Worm (Caenorhabditis elegans) whole organism, young adult: ENCODE results near the gene R04B5.5.

ENCODE experiments used
- B0019.2 ChIP-seq: fragments of 200-800 bp; sonication (Bioruptor generic); conservative IDR thresholded peaks from 2 replicates; pipeline ENCODE4 v1.3.6; 2022; ENCODE audit warnings: missing genetic modification reagents, missing genetic modification characterization, missing compliant biosample characterization
- B0035.1 ChIP-seq: sonication (generic microtip); optimal IDR thresholded peaks from 2 replicates; lab custom pipeline; 2016; ENCODE audit warnings: missing genetic modification characterization, mild to moderate bottlenecking, missing compliant biosample characterization, missing genotype, missing genetic modification reagents
- B0261.1 ChIP-seq: sonication (generic microtip); optimal IDR thresholded peaks from 2 replicates; lab custom pipeline; 2016; ENCODE audit warnings: mild to moderate bottlenecking, missing genetic modification characterization, moderate library complexity, missing compliant biosample characterization
- B0336.3 ChIP-seq: fragments of 200-800 bp; sonication (Bioruptor generic); IDR thresholded peaks from 2 replicates; pipeline ENCODE4 v1.3.6; 2022; ENCODE audit warnings: missing genetic modification characterization, missing compliant biosample characterization
- C06A6.2 ChIP-seq: fragments of 200-800 bp; sonication (Bioruptor generic); conservative IDR thresholded peaks from 2 replicates; pipeline ENCODE4 v1.3.6; 2022; ENCODE audit warnings: missing genetic modification characterization, missing compliant biosample characterization
- F23B12.7 ChIP-seq: sonication (generic microtip); optimal IDR thresholded peaks from 2 replicates; lab custom pipeline; 2017; ENCODE audit warnings: missing genetic modification characterization, mild to moderate bottlenecking, missing compliant biosample characterization, antibody characterized with exemption, moderate library complexity; ENCODE audit not compliant: insufficient read depth
- F37B4.10 ChIP-seq: fragments of 200-800 bp; sonication (Bioruptor generic); IDR thresholded peaks from 2 replicates; pipeline ENCODE4 v1.3.6; 2022; ENCODE audit warnings: missing genetic modification characterization, missing compliant biosample characterization
- F49E8.2 ChIP-seq: sonication (generic microtip); optimal IDR thresholded peaks from 3 replicates; lab custom pipeline; 2017; ENCODE audit warnings: missing genetic modification characterization, mild to moderate bottlenecking, missing compliant biosample characterization, antibody characterized with exemption, moderate library complexity; ENCODE audit not compliant: insufficient read depth
- F57A8.1 ChIP-seq: fragments of 200-800 bp; sonication (Bioruptor generic); optimal IDR thresholded peaks from 2 replicates; lab custom pipeline; 2018; ENCODE audit warnings: mild to moderate bottlenecking, missing genetic modification characterization, moderate library complexity, missing compliant biosample characterization
- F57C9.4 ChIP-seq: sonication (generic microtip); optimal IDR thresholded peaks from 2 replicates; lab custom pipeline; 2017; ENCODE audit warnings: mild to moderate bottlenecking, missing genetic modification characterization, missing compliant biosample characterization
- K11D2.4 ChIP-seq: fragments of 200-800 bp; sonication (Bioruptor generic); IDR thresholded peaks from 2 replicates; pipeline ENCODE4 v1.3.6; 2022; ENCODE audit warnings: missing genetic modification reagents, missing genetic modification characterization, missing compliant biosample characterization
- K12H6.12 ChIP-seq: fragments of 200-800 bp; sonication (Bioruptor generic); optimal IDR thresholded peaks from 2 replicates; lab custom pipeline; 2018; ENCODE audit warnings: mild to moderate bottlenecking, missing genetic modification characterization, missing compliant biosample characterization
- T26A5.8 ChIP-seq: sonication (generic microtip); optimal IDR thresholded peaks from 2 replicates; lab custom pipeline; 2016; ENCODE audit warnings: missing genetic modification characterization, missing compliant biosample characterization
- Y53F4B.3 ChIP-seq: fragments of 200-800 bp; sonication (Bioruptor generic); IDR thresholded peaks from 2 replicates; pipeline ENCODE4 v1.3.6; 2022; ENCODE audit warnings: missing genetic modification reagents, missing genetic modification characterization, missing compliant biosample characterization
- akir-1 ChIP-seq: fragments of 200-800 bp; sonication (Bioruptor generic); optimal IDR thresholded peaks from 2 replicates; lab custom pipeline; 2018; ENCODE audit warnings: mild to moderate bottlenecking, missing genetic modification characterization, moderate library complexity, missing compliant biosample characterization
- ama-1 ChIP-seq, 3 experiments: fragments of 150-350 bp in 1 of 3; sonication (generic microtip) in 2 of 3; optimal IDR thresholded peaks; 2 replicates each; lab custom pipeline; 2014 to 2018; ENCODE audit warnings: missing biosample characterization in 2 of 3, missing genetic modification characterization in 2 of 3, missing genetic modification reagents in 2 of 3
- aptf-2 ChIP-seq: fragments of 200-800 bp; sonication (Bioruptor generic); conservative IDR thresholded peaks from 2 replicates; pipeline ENCODE4 v1.3.6; 2022; ENCODE audit warnings: missing genetic modification reagents, missing genetic modification characterization, missing compliant biosample characterization
- cebp-1 ChIP-seq, 2 experiments: fragments of 200-800 bp in 1 of 2; sonication (Bioruptor generic) in 1 of 2; sonication (generic microtip) in 1 of 2; IDR thresholded peaks in 1 of 2; optimal IDR thresholded peaks in 1 of 2; 2 replicates each; pipeline versions ENCODE4 v1.3.6 to Lab custom; 2017 to 2022; ENCODE audit warnings: missing compliant biosample characterization in 2 of 2, missing genetic modification characterization in 2 of 2, mild to moderate bottlenecking in 1 of 2, missing genetic modification reagents in 1 of 2, moderate library complexity in 1 of 2
- ceh-27 ChIP-seq: fragments of 200-800 bp; sonication (Bioruptor generic); optimal IDR thresholded peaks from 2 replicates; lab custom pipeline; 2018; ENCODE audit warnings: mild to moderate bottlenecking, missing genetic modification characterization, moderate library complexity, missing compliant biosample characterization
- dpff-1 ChIP-seq: sonication (generic microtip); optimal IDR thresholded peaks from 2 replicates; lab custom pipeline; 2017; ENCODE audit warnings: mild to moderate bottlenecking, missing genetic modification characterization, missing compliant biosample characterization
- dpl-1 ChIP-seq: fragments of 150-350 bp; optimal IDR thresholded peaks from 2 replicates; lab custom pipeline; 2014; ENCODE audit warnings: missing biosample characterization, missing genetic modification reagents, missing genetic modification characterization
- egl-44 ChIP-seq: fragments of 200-800 bp; sonication (Bioruptor generic); IDR thresholded peaks from 2 replicates; pipeline ENCODE4 v1.3.6; 2022; ENCODE audit warnings: missing genetic modification reagents, missing genetic modification characterization, missing compliant biosample characterization
- egrh-3 ChIP-seq: fragments of 200-800 bp; sonication (Bioruptor generic); IDR thresholded peaks from 2 replicates; pipeline ENCODE4 v1.3.6; 2022; ENCODE audit warnings: missing genetic modification reagents, missing genetic modification characterization, missing compliant biosample characterization
- hmg-1.2 ChIP-seq: fragments of 200-800 bp; sonication (Bioruptor generic); IDR thresholded peaks from 2 replicates; pipeline ENCODE4 v1.3.6; 2022; ENCODE audit warnings: missing genetic modification reagents, missing genetic modification characterization, missing compliant biosample characterization
- hsf-1 ChIP-seq: fragments of 200-800 bp; sonication (Bioruptor generic); IDR thresholded peaks from 2 replicates; pipeline ENCODE4 v1.3.6; 2022; ENCODE audit warnings: missing genetic modification reagents, missing genetic modification characterization, missing compliant biosample characterization
- lag-1 ChIP-seq: fragments of 200-800 bp; sonication (Bioruptor generic); IDR thresholded peaks from 2 replicates; pipeline ENCODE4 v1.3.6; 2022; ENCODE audit warnings: missing genetic modification reagents, missing genetic modification characterization, missing compliant biosample characterization
- lin-35 ChIP-seq, 3 experiments: fragments of 150-350 bp in 2 of 3; sonication (generic microtip) in 1 of 3; optimal IDR thresholded peaks; 2 replicates each; lab custom pipeline; 2014 to 2018; ENCODE audit warnings: missing biosample characterization in 3 of 3, missing genetic modification characterization in 3 of 3, missing genetic modification reagents in 3 of 3
- lin-40 ChIP-seq: sonication (generic microtip); optimal IDR thresholded peaks from 2 replicates; lab custom pipeline; 2016; ENCODE audit warnings: missing genetic modification characterization, mild to moderate bottlenecking, missing compliant biosample characterization, missing genotype, missing genetic modification reagents
- lsy-27 ChIP-seq: sonication (generic microtip); optimal IDR thresholded peaks from 2 replicates; lab custom pipeline; 2017; ENCODE audit warnings: missing genetic modification characterization, mild to moderate bottlenecking, missing compliant biosample characterization, antibody characterized with exemption, missing genotype, borderline replicate concordance; ENCODE audit not compliant: insufficient read depth
- mcd-1 ChIP-seq: fragments of 200-800 bp; sonication (Bioruptor generic); IDR thresholded peaks from 2 replicates; pipeline ENCODE4 v1.3.6; 2022; ENCODE audit warnings: missing genetic modification reagents, missing genetic modification characterization, missing compliant biosample characterization
- mel-28 ChIP-seq: sonication (generic microtip); optimal IDR thresholded peaks from 2 replicates; lab custom pipeline; 2016; ENCODE audit warnings: borderline replicate concordance, mild to moderate bottlenecking, missing genetic modification characterization, missing compliant biosample characterization
- nfya-1 ChIP-seq: sonication (generic microtip); optimal IDR thresholded peaks from 2 replicates; lab custom pipeline; 2017; ENCODE audit warnings: antibody characterized with exemption, missing compliant biosample characterization, missing genetic modification characterization, borderline replicate concordance; ENCODE audit not compliant: insufficient read depth
- nhr-179 ChIP-seq: sonication (generic microtip); optimal IDR thresholded peaks from 2 replicates; lab custom pipeline; 2016; ENCODE audit warnings: mild to moderate bottlenecking, missing genetic modification characterization, missing compliant biosample characterization
- nhr-27 ChIP-seq: fragments of 200-800 bp; sonication (Bioruptor generic); optimal IDR thresholded peaks from 2 replicates; lab custom pipeline; 2018; ENCODE audit warnings: mild to moderate bottlenecking, missing genetic modification characterization, moderate library complexity, missing compliant biosample characterization
- nhr-90 ChIP-seq: sonication (generic microtip); optimal IDR thresholded peaks from 2 replicates; lab custom pipeline; 2016; ENCODE audit warnings: missing genotype, mild to moderate bottlenecking, missing genetic modification characterization, missing compliant biosample characterization
- pbrm-1 ChIP-seq: fragments of 200-800 bp; sonication (Bioruptor generic); IDR thresholded peaks from 2 replicates; pipeline ENCODE4 v1.3.6; 2022; ENCODE audit warnings: missing genetic modification reagents, missing genetic modification characterization, missing compliant biosample characterization
- snpc-3.4 ChIP-seq: sonication (generic microtip); optimal IDR thresholded peaks from 2 replicates; lab custom pipeline; 2017; ENCODE audit warnings: missing genetic modification characterization, mild to moderate bottlenecking, missing compliant biosample characterization, antibody characterized with exemption, moderate library complexity, missing genotype, missing genetic modification reagents
- somi-1 ChIP-seq: fragments of 200-800 bp; sonication (Bioruptor generic); optimal IDR thresholded peaks from 2 replicates; lab custom pipeline; 2018; ENCODE audit warnings: mild to moderate bottlenecking, missing genetic modification characterization, missing compliant biosample characterization
- tbp1 ChIP-seq: fragments of 200-800 bp; sonication (Bioruptor generic); optimal IDR thresholded peaks from 2 replicates; lab custom pipeline; 2018; ENCODE audit warnings: mild to moderate bottlenecking, missing genetic modification characterization, missing compliant biosample characterization
- tbx-9 ChIP-seq: sonication (generic microtip); optimal IDR thresholded peaks from 2 replicates; lab custom pipeline; 2016; ENCODE audit warnings: borderline replicate concordance, missing genetic modification characterization, inconsistent platforms, missing compliant biosample characterization
- tlf-1 ChIP-seq: fragments of 200-800 bp; sonication (Bioruptor generic); optimal IDR thresholded peaks from 2 replicates; lab custom pipeline; 2018; ENCODE audit warnings: mild to moderate bottlenecking, missing genetic modification characterization, missing compliant biosample characterization
- ztf-18 ChIP-seq: sonication (generic microtip); optimal IDR thresholded peaks from 2 replicates; lab custom pipeline; 2016; ENCODE audit warnings: missing genotype, mild to moderate bottlenecking, missing genetic modification characterization, missing compliant biosample characterization
- ztf-26 ChIP-seq: sonication (generic microtip); optimal IDR thresholded peaks from 2 replicates; lab custom pipeline; 2017; ENCODE audit warnings: missing genetic modification characterization, missing compliant biosample characterization

The R04B5.5 gene

DNA sequence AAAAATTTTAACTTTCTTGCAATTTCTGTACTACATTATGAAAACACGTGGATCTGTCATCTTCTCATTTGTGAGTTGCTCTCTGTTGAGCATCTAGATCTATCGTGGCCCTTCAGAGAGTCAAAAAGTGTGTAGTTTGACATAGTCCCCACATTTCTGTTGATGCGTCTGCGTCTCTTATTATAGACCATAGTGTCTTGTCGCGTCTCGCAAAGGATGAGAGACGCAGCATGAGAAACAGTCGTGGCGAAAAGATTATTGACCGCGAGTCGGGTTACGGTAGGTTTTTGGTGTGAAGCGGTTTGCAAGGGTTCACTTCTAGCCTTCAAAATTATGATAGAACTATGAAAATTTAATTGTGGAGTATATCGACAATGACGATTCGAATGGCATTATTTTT is 45.0 kb upstream of the R04B5.5 start (continued):
- peak; percentile 55 for TF ChIP-seq pbrm-1 (GFP tag; lab: Robert Waterston, UW)
- peak; percentile 23 for TF ChIP-seq ceh-27 (GFP tag; lab: Kevin White, UChicago)
- TF ChIP-seq Y53F4B.3 (GFP tag; lab: Robert Waterston, UW): no peak
- peak; percentile 35; the same call in 1 of the 2 replicates for TF ChIP-seq mcd-1 (GFP tag; lab: Robert Waterston, UW)

DNA sequence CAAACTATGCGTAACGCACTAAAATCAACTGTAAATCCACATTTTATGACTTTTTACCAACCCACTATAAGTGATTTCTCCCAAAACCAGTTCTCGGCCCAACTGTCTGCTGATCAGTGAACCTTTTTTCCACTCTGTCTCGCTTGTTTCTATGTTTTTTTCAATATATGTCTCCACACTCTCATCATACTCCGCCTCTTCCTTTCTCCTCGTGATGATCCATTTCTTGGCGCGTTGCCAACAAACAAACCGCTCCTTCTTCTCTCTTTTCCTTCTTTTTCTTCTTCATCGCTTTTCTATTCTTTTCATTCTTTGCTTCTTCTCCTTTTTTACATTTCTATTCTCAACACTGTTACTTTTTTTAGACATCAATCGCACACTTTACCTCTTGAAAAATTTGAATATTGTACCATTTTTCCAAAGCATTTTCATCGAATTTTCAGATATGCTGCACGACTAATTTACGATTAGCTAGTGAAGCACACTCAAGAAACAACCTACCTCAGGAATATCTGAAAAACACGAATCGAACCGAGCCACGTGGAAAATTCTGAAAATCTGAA is 44.0 kb upstream of the R04B5.5 start, which contains the start of gene T06E8.8:
TSS of gene T06E8.8 (plus strand) at position 513 of the 563 bp plus-strand sequence.
- TF ChIP-seq F57A8.1: no peak
- peak in 1 of 3 experiments; percentile 25 for TF ChIP-seq lin-35 (GFP tag; optimal IDR thresholded peaks at IDR 0.05; lab: Kevin White, UChicago)
- TF ChIP-seq hmg-1.2 (GFP tag; lab: Robert Waterston, UW): peak; percentile 41; the same call in 1 of the 2 replicates
- TF ChIP-seq tbp1 (GFP tag; lab: Kevin White, UChicago): peak; percentile 24
- no peak for TF ChIP-seq B0336.3 (GFP tag; lab: Robert Waterston, UW)
- no peak for TF ChIP-seq B0035.1 (tag; lab: Kevin White, UChicago)
- TF ChIP-seq hsf-1 (GFP tag; lab: Robert Waterston, UW): no peak
- TF ChIP-seq B0261.1 (tag; lab: Kevin White, UChicago): no peak
- no peak for TF ChIP-seq dpff-1 (tag; lab: Kevin White, UChicago)
- TF ChIP-seq B0019.2 (GFP tag; lab: Robert Waterston, UW): no peak
- TF ChIP-seq K12H6.12 (tag; lab: Kevin White, UChicago): peak; percentile 40
- no peak for TF ChIP-seq F57C9.4
- peak; percentile 25 for TF ChIP-seq ceh-27 (GFP tag; lab: Kevin White, UChicago)
- TF ChIP-seq pbrm-1 (GFP tag; lab: Robert Waterston, UW): no peak
- TF ChIP-seq cebp-1 (GFP tag; IDR thresholded peaks at IDR 0.05; lab: Robert Waterston, UW): no peak
- peak; percentile 42 for TF ChIP-seq cebp-1 (tag; optimal IDR thresholded peaks at IDR 0.05; lab: Kevin White, UChicago)
- peak; percentile 75 for TF ChIP-seq somi-1 (GFP tag; lab: Kevin White, UChicago)
- no peak for TF ChIP-seq nhr-90 (tag; lab: Kevin White, UChicago)
- TF ChIP-seq nfya-1 (tag; lab: Kevin White, UChicago): no peak
- peak; percentile 28; the same call in 1 of the 2 replicates for TF ChIP-seq mcd-1 (GFP tag; lab: Robert Waterston, UW)
- TF ChIP-seq ztf-26 (tag; lab: Kevin White, UChicago): peak; percentile 53
- TF ChIP-seq T26A5.8 (tag; lab: Kevin White, UChicago): no peak
- TF ChIP-seq egrh-3 (GFP tag; lab: Robert Waterston, UW): peak; percentile 25; the same call in 1 of the 2 replicates
- TF ChIP-seq lin-40 (tag; lab: Kevin White, UChicago): peak; percentile 77
- no peak for TF ChIP-seq F37B4.10 (GFP tag; lab: Robert Waterston, UW)
- TF ChIP-seq lag-1 (GFP tag; lab: Robert Waterston, UW): no peak
- peak; percentile 61; the same call in 1 of the 2 replicates for TF ChIP-seq C06A6.2 (GFP tag; lab: Robert Waterston, UW)
- TF ChIP-seq mel-28 (tag; lab: Kevin White, UChicago): no peak
- no peak for TF ChIP-seq F49E8.2
- TF ChIP-seq, all 124 proteins: peak for 12

DNA sequence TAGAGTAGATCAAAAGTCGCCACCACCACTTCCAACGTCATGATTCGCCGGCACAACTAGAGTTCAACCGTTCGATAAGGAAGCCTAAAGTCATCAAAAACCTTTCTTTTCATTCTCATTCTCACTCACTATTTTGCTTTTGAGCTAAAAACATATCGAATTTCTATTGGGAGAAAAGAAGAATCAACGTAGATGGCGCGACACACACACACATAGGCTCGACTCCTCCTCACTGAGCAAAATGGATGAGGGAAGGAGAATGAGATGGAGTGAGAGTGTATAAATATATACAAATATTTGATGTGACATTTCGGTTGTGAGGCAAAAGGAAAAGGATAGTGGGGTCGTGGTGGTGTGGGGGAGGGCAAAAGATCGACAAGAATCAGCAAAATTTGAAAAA is 42.5 kb upstream of the R04B5.5 start:
- TF ChIP-seq lsy-27: no peak
- TF ChIP-seq akir-1 (GFP tag; lab: Kevin White, UChicago): no peak
- TF ChIP-seq tlf-1: no peak
- no peak for TF ChIP-seq dpl-1 (GFP tag; lab: Kevin White, UChicago)
- no peak for TF ChIP-seq tbx-9 (tag; lab: Kevin White, UChicago)
- no peak for TF ChIP-seq snpc-3.4
- no peak for TF ChIP-seq F23B12.7 (tag; lab: Kevin White, UChicago)
- TF ChIP-seq lin-35 (GFP tag; optimal IDR thresholded peaks at IDR 0.05; lab: Kevin White, UChicago): no peak
- no peak for TF ChIP-seq egl-44 (GFP tag; lab: Robert Waterston, UW)
- no peak for TF ChIP-seq B0019.2 (GFP tag; lab: Robert Waterston, UW)
- TF ChIP-seq aptf-2: no peak
- no peak for TF ChIP-seq ama-1 (optimal IDR thresholded peaks at IDR 0.05; lab: Kevin White, UChicago)
- TF ChIP-seq ama-1 (GFP tag; optimal IDR thresholded peaks at IDR 0.05; lab: Kevin White, UChicago): no peak
- no peak for TF ChIP-seq nhr-179 (tag; lab: Kevin White, UChicago)
- no peak for TF ChIP-seq ztf-18 (tag; lab: Kevin White, UChicago)
- no peak for TF ChIP-seq nhr-27 (tag; lab: Kevin White, UChicago)
- TF ChIP-seq K11D2.4: no peak
